Worm (Caenorhabditis elegans): Measurements from ENCODE around the gene ZK616.3.

- no peak for TF ChIP-seq ces-1 (GFP tag; optimal IDR thresholded peaks at IDR 0.05)
- TF ChIP-seq ZK546.5 (tag; optimal IDR thresholded peaks at IDR 0.05) = no peak
Measured at ce11 chrIV:5419122-5419521, 22.3 kb downstream of the ZK616.3 start, which contains the start of gene ehn-3.

Measured in whole organism, L4 larva.